Fruit fly (Drosophila melanogaster): Measurements from ENCODE around the gene Sec71.

The Sec71 gene

dm6 chr2L:13793405-13793804, at the start of gene Sec71:
Sec71 (plus strand) TSS chr2L:13793521.
- TF ChIP-seq CG7101 (tag; optimal IDR thresholded peaks at IDR 0.05), result peak; percentile 33
- no peak for TF ChIP-seq CG33017 (tag; optimal IDR thresholded peaks at IDR 0.05)
- TF ChIP-seq Crg-1 (GFP tag; optimal IDR thresholded peaks at IDR 0.05), result no peak
- TF ChIP-seq CG5204 (GFP tag; optimal IDR thresholded peaks at IDR 0.05), result no peak
- no peak for TF ChIP-seq CG12768 (GFP tag; optimal IDR thresholded peaks at IDR 0.05)
- no peak for TF ChIP-seq CG11617 (GFP tag; optimal IDR thresholded peaks at IDR 0.05)
- TF ChIP-seq kay (GFP tag; ENCODE audit: borderline replicate concordance), result no peak
- TF ChIP-seq cnc (optimal IDR thresholded peaks at IDR 0.05), result no peak
- TF ChIP-seq CG1620 (GFP tag; optimal IDR thresholded peaks at IDR 0.05), result no peak
- no peak for TF ChIP-seq Hr96 (GFP tag; optimal IDR thresholded peaks at IDR 0.05)
- TF ChIP-seq bab1 (GFP tag; optimal IDR thresholded peaks at IDR 0.05), result peak; percentile 52
- no peak for TF ChIP-seq Mnt (GFP tag; optimal IDR thresholded peaks at IDR 0.05)
- TF ChIP-seq Clk (GFP tag; optimal IDR thresholded peaks at IDR 0.05), result no peak
- TF ChIP-seq toe (GFP tag; optimal IDR thresholded peaks at IDR 0.05), result no peak
- TF ChIP-seq pad (GFP tag; optimal IDR thresholded peaks at IDR 0.05), result no peak
- TF ChIP-seq CG7045 (GFP tag; optimal IDR thresholded peaks at IDR 0.05), result no peak
- peak; percentile 2 for TF ChIP-seq cic (GFP tag; optimal IDR thresholded peaks at IDR 0.05)
- TF ChIP-seq CG14711 (tag; optimal IDR thresholded peaks at IDR 0.05), result no peak
- no peak for TF ChIP-seq ovo (GFP tag; optimal IDR thresholded peaks at IDR 0.05)
- peak; percentile 37 for TF ChIP-seq tj (GFP tag; optimal IDR thresholded peaks at IDR 0.05)

DNA sequence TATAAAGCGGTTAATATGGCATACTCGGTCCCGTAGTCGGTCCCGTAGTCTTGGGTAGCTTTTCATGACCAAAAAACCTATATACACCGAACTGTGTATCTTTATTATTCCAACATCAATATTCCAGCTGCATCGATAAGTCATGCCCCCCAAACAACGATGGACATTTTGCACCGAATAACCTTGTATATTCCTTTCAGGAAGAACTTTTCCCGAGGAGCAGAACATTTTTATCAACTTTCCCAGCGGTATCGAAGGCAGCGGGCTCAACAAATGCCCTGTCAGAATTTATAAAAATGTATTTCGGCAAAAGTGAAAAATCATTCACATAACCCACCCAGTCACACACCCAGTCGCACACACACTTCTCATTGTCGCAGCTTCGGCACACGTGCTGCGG, 46.7 kb upstream of the Sec71 start, which contains the start of gene TM9SF4:
Gene TM9SF4, plus strand, starts transcription at position 301 of the 400 bp plus-strand sequence.
- no peak for TF ChIP-seq bab1 (GFP tag; optimal IDR thresholded peaks at IDR 0.05)
- TF ChIP-seq tj (GFP tag; optimal IDR thresholded peaks at IDR 0.05), result no peak
- TF ChIP-seq CG7101 (tag; optimal IDR thresholded peaks at IDR 0.05), result no peak
- no peak for TF ChIP-seq cnc (optimal IDR thresholded peaks at IDR 0.05)
- no peak for TF ChIP-seq CG1620 (GFP tag; optimal IDR thresholded peaks at IDR 0.05)
- TF ChIP-seq CG14711 (tag; optimal IDR thresholded peaks at IDR 0.05), result no peak
- TF ChIP-seq pad (GFP tag; optimal IDR thresholded peaks at IDR 0.05), result no peak
- no peak for TF ChIP-seq Clk (GFP tag; optimal IDR thresholded peaks at IDR 0.05)
- no peak for TF ChIP-seq Hr96 (GFP tag; optimal IDR thresholded peaks at IDR 0.05)
- TF ChIP-seq CG5204 (GFP tag; optimal IDR thresholded peaks at IDR 0.05), result no peak

DNA sequence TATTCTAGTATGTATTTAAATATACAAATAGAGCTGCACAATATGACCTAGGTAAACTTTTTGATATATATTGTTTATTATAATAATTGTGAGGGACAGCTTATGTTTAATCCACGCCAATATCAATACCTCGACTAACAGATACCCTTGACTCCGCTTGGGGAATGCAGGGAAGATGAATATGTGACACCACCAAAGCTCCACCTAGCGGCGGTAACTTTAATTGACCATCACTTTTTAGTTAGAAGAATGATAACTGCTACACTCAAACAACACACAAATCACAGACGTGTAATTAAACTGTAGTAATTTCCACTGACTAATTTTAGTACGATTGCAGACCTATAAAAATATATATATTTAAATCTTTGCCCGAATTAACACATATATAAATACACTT, 30.2 kb upstream of the Sec71 start:
- TF ChIP-seq CG1620 (GFP tag; optimal IDR thresholded peaks at IDR 0.05) (no peak), pad (GFP tag; optimal IDR thresholded peaks at IDR 0.05) (no peak), CG7101 (tag; optimal IDR thresholded peaks at IDR 0.05) (no peak), CG33017 (tag; optimal IDR thresholded peaks at IDR 0.05) (no peak), cic (GFP tag; optimal IDR thresholded peaks at IDR 0.05) (no peak), Clk (GFP tag; optimal IDR thresholded peaks at IDR 0.05) (no peak), Crg-1 (GFP tag; optimal IDR thresholded peaks at IDR 0.05) (no peak), CG5204 (GFP tag; optimal IDR thresholded peaks at IDR 0.05) (no peak), Mnt (GFP tag; optimal IDR thresholded peaks at IDR 0.05) (no peak), CG14711 (tag; optimal IDR thresholded peaks at IDR 0.05) (no peak), kay (GFP tag; ENCODE audit: borderline replicate concordance) (no peak)

- TF ChIP-seq CG1620 (GFP tag; optimal IDR thresholded peaks at IDR 0.05) (no peak), bab1 (GFP tag; optimal IDR thresholded peaks at IDR 0.05) (peak; percentile 59)
Observed at dm6 chr2L:13770884-13771283, 22.4 kb upstream of the Sec71 start.

- TF ChIP-seq toe (GFP tag; optimal IDR thresholded peaks at IDR 0.05) (no peak), ovo (GFP tag; optimal IDR thresholded peaks at IDR 0.05) (no peak), cnc (optimal IDR thresholded peaks at IDR 0.05) (no peak), pad (GFP tag; optimal IDR thresholded peaks at IDR 0.05) (no peak), Hr96 (GFP tag; optimal IDR thresholded peaks at IDR 0.05) (no peak), Clk (GFP tag; optimal IDR thresholded peaks at IDR 0.05) (no peak), cic (GFP tag; optimal IDR thresholded peaks at IDR 0.05) (no peak), CG12768 (GFP tag; optimal IDR thresholded peaks at IDR 0.05) (no peak), CG11617 (GFP tag; optimal IDR thresholded peaks at IDR 0.05) (no peak), CG7045 (GFP tag; optimal IDR thresholded peaks at IDR 0.05) (no peak), Crg-1 (GFP tag; optimal IDR thresholded peaks at IDR 0.05) (no peak), CG7101 (tag; optimal IDR thresholded peaks at IDR 0.05) (no peak), kay (GFP tag; ENCODE audit: borderline replicate concordance) (no peak), CG14711 (tag; optimal IDR thresholded peaks at IDR 0.05) (no peak), CG5204 (GFP tag; optimal IDR thresholded peaks at IDR 0.05) (no peak), CG1620 (GFP tag; optimal IDR thresholded peaks at IDR 0.05) (no peak), CG33017 (tag; optimal IDR thresholded peaks at IDR 0.05) (no peak)
Observed at dm6 chr2L:13773697-13774096, 19.6 kb upstream of the Sec71 start, which contains the start of gene CG43376. CG43376 (plus strand) TSS chr2L:13773997.

- TF ChIP-seq CG33017 (tag; optimal IDR thresholded peaks at IDR 0.05) (no peak), CG7101 (tag; optimal IDR thresholded peaks at IDR 0.05) (no peak), tj (GFP tag; optimal IDR thresholded peaks at IDR 0.05) (no peak), bab1 (GFP tag; optimal IDR thresholded peaks at IDR 0.05) (no peak), Hr96 (GFP tag; optimal IDR thresholded peaks at IDR 0.05) (no peak), Clk (GFP tag; optimal IDR thresholded peaks at IDR 0.05) (no peak), CG7045 (GFP tag; optimal IDR thresholded peaks at IDR 0.05) (no peak), Mnt (GFP tag; optimal IDR thresholded peaks at IDR 0.05) (no peak), cic (GFP tag; optimal IDR thresholded peaks at IDR 0.05) (no peak), toe (GFP tag; optimal IDR thresholded peaks at IDR 0.05) (no peak), kay (GFP tag; ENCODE audit: borderline replicate concordance) (no peak), pad (GFP tag; optimal IDR thresholded peaks at IDR 0.05) (no peak), CG11617 (GFP tag; optimal IDR thresholded peaks at IDR 0.05) (no peak), Crg-1 (GFP tag; optimal IDR thresholded peaks at IDR 0.05) (no peak), CG5204 (GFP tag; optimal IDR thresholded peaks at IDR 0.05) (no peak), ovo (GFP tag; optimal IDR thresholded peaks at IDR 0.05) (no peak), CG14711 (tag; optimal IDR thresholded peaks at IDR 0.05) (no peak), cnc (optimal IDR thresholded peaks at IDR 0.05) (no peak), CG12768 (GFP tag; optimal IDR thresholded peaks at IDR 0.05) (no peak), CG1620 (GFP tag; optimal IDR thresholded peaks at IDR 0.05) (no peak)
Observed at dm6 chr2L:13776928-13777686, 16.2 kb upstream of the Sec71 start.

Data from whole organism, adult.